Fruit fly (Drosophila melanogaster): ENCODE measurements around the gene Shab.

Shab gene

DNA sequence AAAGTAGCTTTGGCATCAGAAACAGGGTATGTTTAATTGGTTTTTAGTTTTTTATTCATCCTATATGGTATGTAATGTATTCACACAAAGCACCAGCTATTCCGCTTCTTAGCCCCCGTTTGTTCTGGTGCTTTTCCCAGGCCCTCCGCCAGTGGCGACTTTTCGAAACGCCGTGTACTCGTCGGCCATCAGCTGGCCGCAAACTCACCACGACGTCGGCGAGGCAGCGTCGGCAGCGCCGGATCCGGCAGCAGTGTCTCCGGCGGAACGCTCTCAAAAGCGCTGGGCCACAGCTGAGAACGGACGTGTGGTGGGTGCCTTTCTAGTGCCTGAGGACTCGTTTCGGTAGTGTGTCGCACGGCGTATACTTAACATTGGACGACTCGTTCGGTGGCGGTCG lies at the start of gene Shab:
TSS of gene Shab (plus strand) at position 268 of the 400 bp plus-strand sequence.
- TF ChIP-seq pan (optimal IDR thresholded peaks at IDR 0.05) (no peak), usp (GFP tag; optimal IDR thresholded peaks at IDR 0.05) (no peak), EcR (GFP tag; optimal IDR thresholded peaks at IDR 0.05) (no peak), CG8478 (optimal IDR thresholded peaks at IDR 0.05) (no peak), Dll (optimal IDR thresholded peaks at IDR 0.05) (no peak), psq (optimal IDR thresholded peaks at IDR 0.05) (no peak)

DNA sequence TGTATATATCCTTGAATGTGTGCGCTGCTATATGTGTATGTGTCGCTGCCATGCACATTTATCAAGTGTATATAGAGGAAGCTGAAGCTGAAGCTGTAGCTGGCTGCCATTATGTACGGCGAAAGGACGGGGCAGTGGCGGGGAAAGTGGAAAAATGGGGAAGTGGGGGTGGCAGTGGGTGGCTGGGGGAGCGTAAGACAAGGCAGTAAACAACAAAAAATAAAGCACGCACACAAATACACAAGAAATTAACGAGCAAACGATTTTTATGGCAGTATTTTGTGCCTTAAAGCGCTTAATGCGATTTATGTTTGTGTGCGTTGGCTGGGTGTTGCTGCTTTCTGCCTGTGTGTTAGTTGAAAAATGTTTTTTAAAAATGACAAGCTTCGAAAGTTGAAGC lies 49.2 kb upstream of the Shab start:
- TF ChIP-seq pan (optimal IDR thresholded peaks at IDR 0.05): no peak
- TF ChIP-seq psq (optimal IDR thresholded peaks at IDR 0.05): no peak
- TF ChIP-seq Dll (optimal IDR thresholded peaks at IDR 0.05): no peak
- no peak for TF ChIP-seq EcR (GFP tag; optimal IDR thresholded peaks at IDR 0.05)
- no peak for TF ChIP-seq CG8478 (optimal IDR thresholded peaks at IDR 0.05)
- TF ChIP-seq usp (GFP tag; optimal IDR thresholded peaks at IDR 0.05): no peak

DNA sequence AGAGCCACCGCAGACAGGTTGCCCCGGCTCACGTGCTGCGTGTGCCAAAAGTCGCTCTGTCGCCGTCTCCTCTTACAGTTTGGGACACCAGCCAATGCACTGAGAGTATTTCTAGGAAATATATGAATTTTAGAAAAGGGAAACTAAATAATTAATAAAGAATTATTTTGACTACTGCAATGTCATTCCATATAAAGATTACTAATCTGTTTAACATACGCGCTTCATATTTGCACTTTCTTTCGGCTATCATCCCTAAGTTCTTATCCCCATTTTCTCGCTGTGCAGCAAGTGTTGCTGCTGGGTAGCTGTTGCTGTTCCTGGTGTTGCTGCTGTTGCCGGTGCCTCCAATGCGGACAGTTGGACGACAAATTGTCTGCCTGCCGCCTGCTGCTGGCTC lies 47.6 kb upstream of the Shab start:
- TF ChIP-seq EcR (GFP tag; optimal IDR thresholded peaks at IDR 0.05) (no peak), usp (GFP tag; optimal IDR thresholded peaks at IDR 0.05) (no peak), Dll (optimal IDR thresholded peaks at IDR 0.05) (no peak), psq (optimal IDR thresholded peaks at IDR 0.05) (no peak), pan (optimal IDR thresholded peaks at IDR 0.05) (no peak), CG8478 (optimal IDR thresholded peaks at IDR 0.05) (no peak)

DNA sequence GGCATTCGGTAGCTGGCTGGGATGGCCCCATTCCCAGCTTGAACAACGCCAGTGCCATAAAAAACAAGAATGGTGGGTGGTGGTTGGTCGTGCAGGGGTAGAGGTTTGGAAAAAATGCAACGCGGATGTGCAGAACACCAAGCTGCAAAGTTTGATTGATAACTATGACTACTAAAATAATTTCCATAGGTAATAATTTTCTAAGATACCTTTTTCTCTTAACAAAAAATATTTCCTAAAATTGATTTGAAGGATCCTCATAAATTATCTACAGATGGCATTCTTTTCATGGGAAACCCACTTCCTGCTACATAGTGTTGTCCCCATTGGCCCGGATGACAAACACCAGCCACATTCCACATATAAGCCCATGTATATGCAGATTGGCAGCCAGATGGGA lies 46.5 kb upstream of the Shab start:
- TF ChIP-seq usp (GFP tag; optimal IDR thresholded peaks at IDR 0.05): no peak
- no peak for TF ChIP-seq EcR (GFP tag; optimal IDR thresholded peaks at IDR 0.05)
- TF ChIP-seq pan (optimal IDR thresholded peaks at IDR 0.05): no peak
- no peak for TF ChIP-seq psq (optimal IDR thresholded peaks at IDR 0.05)
- no peak for TF ChIP-seq CG8478 (optimal IDR thresholded peaks at IDR 0.05)
- TF ChIP-seq Dll (optimal IDR thresholded peaks at IDR 0.05): no peak

dm6 chr3L:2848940-2849339 lies 45.9 kb upstream of the Shab start:
- no peak for TF ChIP-seq Dll (optimal IDR thresholded peaks at IDR 0.05)
- TF ChIP-seq CG8478 (optimal IDR thresholded peaks at IDR 0.05): no peak
- TF ChIP-seq usp (GFP tag; optimal IDR thresholded peaks at IDR 0.05): no peak
- TF ChIP-seq psq (optimal IDR thresholded peaks at IDR 0.05): no peak
- TF ChIP-seq EcR (GFP tag; optimal IDR thresholded peaks at IDR 0.05): no peak
- TF ChIP-seq pan (optimal IDR thresholded peaks at IDR 0.05): no peak

dm6 chr3L:2850966-2851365 lies 43.9 kb upstream of the Shab start:
- TF ChIP-seq Dll (optimal IDR thresholded peaks at IDR 0.05) (no peak), CG8478 (optimal IDR thresholded peaks at IDR 0.05) (no peak), pan (optimal IDR thresholded peaks at IDR 0.05) (no peak), psq (optimal IDR thresholded peaks at IDR 0.05) (no peak), usp (GFP tag; optimal IDR thresholded peaks at IDR 0.05) (no peak), EcR (GFP tag; optimal IDR thresholded peaks at IDR 0.05) (no peak)

dm6 chr3L:2851771-2852170 lies 43.0 kb upstream of the Shab start:
- TF ChIP-seq EcR (GFP tag; optimal IDR thresholded peaks at IDR 0.05) (no peak), CG8478 (optimal IDR thresholded peaks at IDR 0.05) (no peak), usp (GFP tag; optimal IDR thresholded peaks at IDR 0.05) (no peak), pan (optimal IDR thresholded peaks at IDR 0.05) (no peak), Dll (optimal IDR thresholded peaks at IDR 0.05) (no peak), psq (optimal IDR thresholded peaks at IDR 0.05) (no peak)

DNA sequence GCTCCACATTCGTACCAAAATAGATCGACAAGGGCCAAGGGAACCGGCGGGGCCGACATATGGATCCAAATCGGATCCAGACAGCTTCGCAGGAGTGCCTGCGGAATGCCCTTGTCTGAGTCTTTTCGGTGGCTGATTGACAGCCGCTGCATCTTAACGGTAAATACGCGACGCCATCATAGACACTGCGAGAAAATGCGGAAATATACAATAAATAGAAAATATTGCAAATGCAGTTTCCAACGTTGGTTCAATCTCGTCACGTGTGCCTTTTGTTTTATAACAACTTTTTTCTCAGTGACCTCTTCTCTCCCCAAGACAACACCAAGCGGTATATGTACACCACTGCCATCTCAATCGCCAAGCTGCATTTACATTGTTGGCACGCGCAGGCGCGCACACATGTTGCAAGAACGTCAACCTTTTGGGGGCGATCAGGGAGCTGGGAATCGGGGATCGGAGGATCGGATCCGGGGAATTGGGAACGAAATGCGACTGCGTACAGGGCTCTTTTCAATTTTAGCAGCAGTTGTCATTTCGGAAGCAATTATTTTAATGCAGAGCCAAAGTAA lies 42.0 kb upstream of the Shab start:
- TF ChIP-seq pan (optimal IDR thresholded peaks at IDR 0.05): no peak
- TF ChIP-seq usp (GFP tag; optimal IDR thresholded peaks at IDR 0.05): no peak
- TF ChIP-seq EcR (GFP tag; optimal IDR thresholded peaks at IDR 0.05): no peak
- TF ChIP-seq CG8478 (optimal IDR thresholded peaks at IDR 0.05): no peak
- no peak for TF ChIP-seq Dll (optimal IDR thresholded peaks at IDR 0.05)
- TF ChIP-seq psq (optimal IDR thresholded peaks at IDR 0.05): no peak

DNA sequence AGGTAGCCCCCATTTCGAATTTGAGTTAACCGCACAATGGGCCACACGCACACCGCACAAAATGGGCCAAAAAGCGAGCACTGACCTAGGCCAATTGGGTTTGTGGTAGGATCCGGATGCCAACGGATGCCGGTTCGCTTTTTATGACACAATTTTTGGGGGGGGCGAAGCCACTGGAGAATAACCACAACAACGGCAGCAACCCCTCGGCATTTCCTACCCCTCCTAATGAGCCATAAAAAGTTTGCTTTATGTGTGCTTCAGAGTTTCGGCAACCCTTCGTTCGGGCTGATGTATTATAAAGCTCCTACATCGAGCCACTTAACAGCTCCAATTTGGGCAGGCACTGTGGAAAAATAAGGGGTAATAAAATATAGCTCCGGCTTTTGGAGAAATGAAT lies 40.2 kb upstream of the Shab start:
- TF ChIP-seq EcR (GFP tag; optimal IDR thresholded peaks at IDR 0.05) (no peak), CG8478 (optimal IDR thresholded peaks at IDR 0.05) (no peak), usp (GFP tag; optimal IDR thresholded peaks at IDR 0.05) (no peak), psq (optimal IDR thresholded peaks at IDR 0.05) (no peak), Dll (optimal IDR thresholded peaks at IDR 0.05) (no peak), pan (optimal IDR thresholded peaks at IDR 0.05) (no peak)

DNA sequence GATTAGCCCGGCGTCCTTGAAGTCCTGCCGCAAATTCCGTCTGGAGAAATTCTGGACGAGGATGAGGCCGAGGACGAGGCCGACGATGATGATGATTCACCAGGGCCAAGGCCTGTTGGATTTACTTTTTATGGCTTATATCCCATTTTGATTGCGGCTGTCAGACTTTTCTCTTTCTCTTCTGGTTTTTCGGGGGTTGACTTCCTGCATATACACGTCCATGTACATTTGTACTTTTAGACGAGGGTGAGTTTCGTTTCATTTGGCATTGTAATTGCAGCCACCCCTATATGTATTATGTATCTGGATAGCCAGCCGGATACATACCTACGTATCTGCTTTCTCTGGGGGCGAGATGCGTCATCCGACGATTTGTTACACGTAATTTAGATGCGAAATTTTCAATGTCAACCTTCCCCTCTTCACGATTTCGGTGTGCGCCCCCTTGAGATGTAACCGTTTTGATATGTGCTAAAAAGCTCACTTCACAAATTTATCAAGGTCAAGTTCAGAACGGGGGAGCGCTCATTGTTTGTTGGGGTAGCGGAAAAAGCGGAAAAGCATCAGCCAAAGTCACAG lies 39.3 kb upstream of the Shab start:
- TF ChIP-seq usp (GFP tag; optimal IDR thresholded peaks at IDR 0.05) (no peak), psq (optimal IDR thresholded peaks at IDR 0.05) (no peak), pan (optimal IDR thresholded peaks at IDR 0.05) (no peak), EcR (GFP tag; optimal IDR thresholded peaks at IDR 0.05) (no peak)

DNA sequence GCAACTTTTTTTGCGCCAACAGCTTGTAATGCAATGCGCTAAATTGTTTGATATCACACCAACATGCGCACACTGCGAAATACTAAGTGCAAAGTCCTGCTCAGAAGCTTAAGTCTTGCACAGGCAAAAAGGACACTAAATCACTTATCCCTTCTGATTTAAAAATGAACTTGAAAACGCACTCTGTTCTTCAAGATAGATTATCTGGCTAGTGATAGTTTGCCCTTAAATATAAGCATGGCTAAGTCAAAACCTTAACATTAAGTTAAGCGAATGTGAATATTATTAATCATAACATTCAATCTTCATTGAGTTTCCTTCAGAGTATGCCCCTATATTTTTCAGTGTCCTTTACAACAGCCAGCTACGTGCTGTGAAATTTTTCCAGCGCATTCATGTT lies 34.7 kb upstream of the Shab start:
- TF ChIP-seq usp (GFP tag; optimal IDR thresholded peaks at IDR 0.05) (no peak), psq (optimal IDR thresholded peaks at IDR 0.05) (no peak), pan (optimal IDR thresholded peaks at IDR 0.05) (no peak), EcR (GFP tag; optimal IDR thresholded peaks at IDR 0.05) (no peak), Dll (optimal IDR thresholded peaks at IDR 0.05) (no peak), CG8478 (optimal IDR thresholded peaks at IDR 0.05) (no peak)

DNA sequence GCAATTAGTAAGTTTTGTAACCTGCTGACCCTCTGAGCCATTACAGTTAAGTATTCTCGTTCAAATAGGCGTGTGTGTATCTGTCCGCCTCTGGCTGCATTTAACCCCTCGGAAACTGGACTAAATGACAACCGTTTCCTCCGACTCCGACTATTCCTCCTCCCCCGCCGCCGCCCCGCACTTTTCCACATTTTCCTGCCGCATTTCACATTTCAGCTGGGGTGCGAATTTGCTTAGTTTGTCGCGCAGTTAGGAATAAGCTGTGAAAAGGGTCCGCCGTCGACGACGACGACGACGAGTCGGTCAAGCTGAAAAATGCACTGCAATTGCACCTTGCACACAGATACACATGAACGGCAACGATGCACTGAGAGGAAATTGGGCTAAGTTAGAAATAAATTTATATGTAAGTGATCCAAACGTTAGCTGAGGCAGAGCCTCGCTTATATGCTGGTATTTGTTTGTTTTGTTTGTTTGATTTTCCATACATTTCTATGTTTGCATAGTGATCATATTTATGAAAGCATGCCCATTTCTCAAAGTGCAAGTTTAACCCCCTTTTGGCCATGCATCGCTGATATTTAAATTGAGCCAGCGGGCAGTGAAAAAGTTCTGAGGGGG lies 32.8 kb upstream of the Shab start:
- TF ChIP-seq CG8478 (optimal IDR thresholded peaks at IDR 0.05) (no peak), EcR (GFP tag; optimal IDR thresholded peaks at IDR 0.05) (no peak), Dll (optimal IDR thresholded peaks at IDR 0.05) (no peak), usp (GFP tag; optimal IDR thresholded peaks at IDR 0.05) (no peak), pan (optimal IDR thresholded peaks at IDR 0.05) (no peak), psq (optimal IDR thresholded peaks at IDR 0.05) (no peak)
